Worm (Caenorhabditis elegans) whole organism, L3 larva: ENCODE results near the gene Y38H6C.24.
"Not testable (repeated sequence)": the region's sequence is repeated elsewhere in the genome, so short reads cannot be mapped to it uniquely, and the experiment has no call there.

ENCODE experiments used
- ama-1 ChIP-seq: fragments of 150-350 bp; optimal IDR thresholded peaks from 2 replicates; lab custom pipeline; 2018
- ceh-82 ChIP-seq: fragments of 150-350 bp; optimal IDR thresholded peaks from 2 replicates; lab custom pipeline; 2014; ENCODE audit warnings: missing biosample characterization, missing genetic modification characterization
- elt-3 ChIP-seq, 3 experiments: fragments of 150-350 bp in 1 of 3; sonication (generic microtip) in 2 of 3; optimal IDR thresholded peaks; 2 replicates in 2 of 3; 4 replicates in 1 of 3; lab custom pipeline; 2014 to 2017; ENCODE audit warnings: missing biosample characterization in 3 of 3, missing genetic modification characterization in 3 of 3
- fos-1 ChIP-seq: fragments of 150-350 bp; optimal IDR thresholded peaks from 2 replicates; lab custom pipeline; 2014; ENCODE audit warnings: missing biosample characterization, missing genetic modification characterization
- nhr-11 ChIP-seq: fragments of 150-350 bp; optimal IDR thresholded peaks from 2 replicates; lab custom pipeline; 2014; ENCODE audit warnings: missing biosample characterization, missing genetic modification characterization
- nhr-77 ChIP-seq: fragments of 150-350 bp; optimal IDR thresholded peaks from 2 replicates; lab custom pipeline; 2014; ENCODE audit warnings: missing biosample characterization, missing genetic modification characterization
- sea-2 ChIP-seq: fragments of 150-350 bp; sonication (generic microtip); optimal IDR thresholded peaks from 4 replicates; lab custom pipeline; 2014; ENCODE audit warnings: missing biosample characterization, missing genetic modification reagents, missing genetic modification characterization
- snpc-4 ChIP-seq: fragments of 150-350 bp; optimal IDR thresholded peaks from 2 replicates; lab custom pipeline; 2014; ENCODE audit warnings: missing biosample characterization, missing genetic modification characterization

DNA sequence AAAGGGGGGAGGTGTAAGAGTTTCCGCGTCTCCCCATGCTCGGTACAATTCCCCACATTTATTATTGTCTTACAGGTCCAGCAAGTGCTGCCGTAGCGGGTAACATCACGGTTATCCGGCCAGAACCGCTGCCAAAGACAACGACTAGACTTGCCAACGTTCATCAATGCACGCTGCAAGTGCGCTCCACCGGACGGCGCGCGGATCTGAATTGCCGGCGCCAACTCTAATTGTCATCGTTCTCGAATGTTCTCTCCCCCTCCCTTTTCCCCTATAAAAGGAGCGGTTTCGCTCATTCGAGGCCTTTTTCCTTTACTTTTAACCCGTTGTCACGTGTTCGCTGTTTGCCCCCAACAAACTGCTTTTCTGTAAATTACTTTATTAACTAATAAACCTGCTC, 12.6 kb upstream of the Y38H6C.24 start, which contains the start of gene Y38H6C.8:
- not testable (repeated sequence) for TF ChIP-seq nhr-77; fos-1 (tag; lab: Kevin White, UChicago); ama-1 (lab: Kevin White, UChicago); elt-3 (tag; optimal IDR thresholded peaks at IDR 0.05; lab: Kevin White, UChicago); ceh-82; nhr-11 (tag; lab: Kevin White, UChicago); sea-2 (GFP tag; lab: Kevin White, UChicago); snpc-4 (tag; lab: Kevin White, UChicago)
